Worm (Caenorhabditis elegans): ENCODE measurements around the gene pmp-2.

Gene pmp-2

DNA sequence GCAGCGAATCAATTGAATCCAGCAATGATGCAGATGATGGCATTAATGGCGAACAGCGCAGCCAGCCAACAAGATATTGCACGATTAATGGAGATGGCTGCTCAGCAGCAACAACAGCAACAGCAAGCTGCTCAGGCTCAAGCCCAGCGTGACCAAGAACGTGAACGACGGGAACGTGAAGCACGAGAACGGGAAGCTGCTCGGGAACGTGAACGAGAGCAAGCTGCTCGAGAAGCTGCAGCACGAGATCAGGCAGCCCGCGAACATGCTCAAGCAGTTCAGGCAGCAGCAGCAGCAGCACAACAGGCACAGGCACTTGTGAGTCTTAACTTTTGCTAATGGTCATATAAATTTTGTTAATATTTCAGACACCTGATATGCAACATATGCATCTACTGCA lies 40.9 kb downstream of the pmp-2 start:
- TF ChIP-seq hmg-11 (tag; optimal IDR thresholded peaks at IDR 0.05) (no peak), nhr-237 (tag; optimal IDR thresholded peaks at IDR 0.05) (no peak), R02D3.7 (tag; optimal IDR thresholded peaks at IDR 0.05) (no peak), sea-2 (GFP tag; optimal IDR thresholded peaks at IDR 0.05) (no peak), ceh-28 (tag; optimal IDR thresholded peaks at IDR 0.05) (no peak), jun-1 (tag; optimal IDR thresholded peaks at IDR 0.05) (no peak), nfya-1 (tag; optimal IDR thresholded peaks at IDR 0.05; ENCODE audit: insufficient read depth) (no peak), nhr-25 (tag; optimal IDR thresholded peaks at IDR 0.05) (no peak)

DNA sequence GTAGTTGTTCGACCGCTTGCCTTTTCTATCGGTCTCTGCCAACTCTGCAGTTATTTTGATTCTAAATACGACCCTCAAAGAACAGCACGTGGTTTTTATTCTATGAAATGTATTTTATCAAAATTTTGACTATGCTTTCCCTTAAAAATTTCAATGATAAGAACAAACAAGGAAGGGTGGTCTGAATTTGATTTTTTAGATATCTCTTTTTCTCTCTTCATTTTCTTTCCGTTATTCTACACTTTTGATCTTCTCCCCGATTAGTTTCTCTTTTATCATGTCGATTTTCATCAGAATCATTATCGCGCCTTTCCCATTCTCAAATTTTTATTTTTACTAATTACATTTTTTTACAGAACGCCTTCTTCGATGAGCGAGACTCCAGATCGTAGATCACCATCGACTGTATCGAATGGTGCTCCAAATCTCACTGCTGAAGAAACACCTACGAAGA lies 42.6 kb downstream of the pmp-2 start:
- TF ChIP-seq unc-39 (tag; optimal IDR thresholded peaks at IDR 0.05) (no peak), elt-2 (tag; optimal IDR thresholded peaks at IDR 0.05) (peak; percentile 39)

- peak; percentile 41 for TF ChIP-seq nhr-23 (tag; optimal IDR thresholded peaks at IDR 0.05)
- peak; percentile 17 for TF ChIP-seq nfya-1 (tag; optimal IDR thresholded peaks at IDR 0.05; ENCODE audit: insufficient read depth)
- TF ChIP-seq R02D3.7 (tag; optimal IDR thresholded peaks at IDR 0.05): no peak
- peak; percentile 69 for TF ChIP-seq pha-4 (tag; optimal IDR thresholded peaks at IDR 0.05)
- no peak for TF ChIP-seq elt-3 (tag; optimal IDR thresholded peaks at IDR 0.05)
- no peak for TF ChIP-seq tbx-2 (tag; optimal IDR thresholded peaks at IDR 0.05)
- no peak for TF ChIP-seq elt-1 (tag; optimal IDR thresholded peaks at IDR 0.05)
These were observed 43.2 kb downstream of the pmp-2 start for ce11 chrII:6844227-6845005.

- TF ChIP-seq pha-4 (tag; optimal IDR thresholded peaks at IDR 0.05): peak; percentile 27
- no peak for TF ChIP-seq R02D3.7 (tag; optimal IDR thresholded peaks at IDR 0.05)
- no peak for TF ChIP-seq ceh-16 (tag; optimal IDR thresholded peaks at IDR 0.05)
- TF ChIP-seq ZK546.5 (tag; optimal IDR thresholded peaks at IDR 0.05): no peak
- TF ChIP-seq ztf-11 (tag; optimal IDR thresholded peaks at IDR 0.05): no peak
- TF ChIP-seq unc-62 (GFP tag; optimal IDR thresholded peaks at IDR 0.05): peak; percentile 76
- no peak for TF ChIP-seq egl-5 (tag; optimal IDR thresholded peaks at IDR 0.05)
- no peak for TF ChIP-seq lin-15B (tag; optimal IDR thresholded peaks at IDR 0.05)
- no peak for TF ChIP-seq elt-1 (tag; optimal IDR thresholded peaks at IDR 0.05)
- peak; percentile 1 for TF ChIP-seq nhr-25 (tag; optimal IDR thresholded peaks at IDR 0.05)
- no peak for TF ChIP-seq nhr-28 (tag; optimal IDR thresholded peaks at IDR 0.05)
- peak; percentile 31 for TF ChIP-seq egl-27 (tag; optimal IDR thresholded peaks at IDR 0.05)
- TF ChIP-seq lin-39 (tag; optimal IDR thresholded peaks at IDR 0.05): peak; percentile 73
- no peak for TF ChIP-seq zag-1 (tag; optimal IDR thresholded peaks at IDR 0.05)
- TF ChIP-seq nhr-23 (tag; optimal IDR thresholded peaks at IDR 0.05): no peak
- no peak for TF ChIP-seq ceh-9 (tag; optimal IDR thresholded peaks at IDR 0.05)
- peak; percentile 28 for TF ChIP-seq nfya-1 (tag; optimal IDR thresholded peaks at IDR 0.05; ENCODE audit: insufficient read depth)
- peak; percentile 27 for TF ChIP-seq hmg-11 (tag; optimal IDR thresholded peaks at IDR 0.05)
These were observed 43.9 kb downstream of the pmp-2 start for ce11 chrII:6843680-6844079.

DNA sequence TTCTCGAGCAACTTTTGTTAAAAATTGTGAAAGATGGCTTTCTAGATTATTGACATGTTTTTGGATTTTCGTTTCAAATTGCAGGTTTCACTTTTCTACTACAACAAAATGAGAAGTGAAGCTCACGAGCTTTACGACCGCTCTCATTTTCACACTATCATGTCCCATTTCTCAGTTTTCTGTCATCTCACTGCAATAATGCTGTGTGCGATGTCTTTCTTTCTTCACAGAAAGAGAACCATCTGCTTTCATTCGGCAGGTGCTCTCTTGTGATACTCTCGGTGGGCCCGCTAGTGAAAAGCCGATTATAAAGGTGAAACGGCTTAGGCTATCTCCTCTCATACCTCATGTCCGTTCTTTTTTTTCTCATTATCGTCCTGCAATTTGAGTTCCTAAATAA lies 44.4 kb downstream of the pmp-2 start:
- TF ChIP-seq egl-5 (tag; optimal IDR thresholded peaks at IDR 0.05): peak; percentile 49
- no peak for TF ChIP-seq snpc-4 (tag; optimal IDR thresholded peaks at IDR 0.05)

DNA sequence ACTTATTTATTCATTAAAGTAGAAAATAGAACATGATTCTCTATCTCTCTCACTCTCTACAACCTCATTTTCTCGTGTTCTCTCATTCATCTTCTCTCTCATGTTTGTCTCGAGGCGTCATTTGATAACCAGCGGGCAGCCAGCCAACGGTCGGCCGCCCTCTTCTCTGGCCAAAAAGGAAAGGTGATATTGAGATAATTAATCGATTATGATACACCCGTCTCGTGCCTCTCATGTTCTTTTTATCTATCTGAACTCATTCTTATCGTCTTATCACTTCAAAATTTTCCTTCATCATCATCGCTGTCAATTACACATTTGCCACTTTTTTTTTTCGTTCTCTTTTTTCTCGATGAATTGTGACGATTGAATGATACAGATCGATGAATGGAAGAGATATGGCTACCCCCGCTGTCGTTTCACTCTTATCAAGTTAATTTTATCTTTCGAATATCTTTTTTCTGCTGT lies 44.9 kb downstream of the pmp-2 start:
- no peak for TF ChIP-seq ceh-16 (tag; optimal IDR thresholded peaks at IDR 0.05)
- peak; percentile 90 for TF ChIP-seq ceh-28 (tag; optimal IDR thresholded peaks at IDR 0.05)
- TF ChIP-seq lsy-12 (tag; optimal IDR thresholded peaks at IDR 0.05): peak; percentile 73
- no peak for TF ChIP-seq fkh-2 (tag; optimal IDR thresholded peaks at IDR 0.05)
- peak; percentile 99 for TF ChIP-seq egl-27 (tag; optimal IDR thresholded peaks at IDR 0.05)
- peak; percentile 73 for TF ChIP-seq skn-1 (tag; optimal IDR thresholded peaks at IDR 0.05)
- peak; percentile 54 for TF ChIP-seq R02D3.7 (tag; optimal IDR thresholded peaks at IDR 0.05)
- no peak for TF ChIP-seq ztf-4 (tag; optimal IDR thresholded peaks at IDR 0.05)
- no peak for TF ChIP-seq aly-2 (tag; optimal IDR thresholded peaks at IDR 0.05)
- TF ChIP-seq ZK546.5 (tag; optimal IDR thresholded peaks at IDR 0.05): no peak
- peak; percentile 73 to 97 (median 76) for TF ChIP-seq elt-3 (tag; optimal IDR thresholded peaks at IDR 0.05)
- TF ChIP-seq nhr-43 (tag; optimal IDR thresholded peaks at IDR 0.05; ENCODE audit: poor library complexity, severe bottlenecking): peak; percentile 95
- TF ChIP-seq unc-62 (GFP tag; optimal IDR thresholded peaks at IDR 0.05): peak; percentile 73
- TF ChIP-seq fos-1 (tag; optimal IDR thresholded peaks at IDR 0.05): peak; percentile 36
- TF ChIP-seq egl-5 (tag; optimal IDR thresholded peaks at IDR 0.05): no peak
- peak; percentile 100 for TF ChIP-seq elt-2 (tag; optimal IDR thresholded peaks at IDR 0.05)
- TF ChIP-seq lin-39 (tag; optimal IDR thresholded peaks at IDR 0.05): peak; percentile 49
- TF ChIP-seq nhr-25 (tag; optimal IDR thresholded peaks at IDR 0.05): peak; percentile 80
- no peak for TF ChIP-seq ztf-11 (tag; optimal IDR thresholded peaks at IDR 0.05)
- TF ChIP-seq pqm-1 (tag; optimal IDR thresholded peaks at IDR 0.05): peak; percentile 95
- TF ChIP-seq hmg-11 (tag; optimal IDR thresholded peaks at IDR 0.05): peak; percentile 37
- peak; percentile 87 for TF ChIP-seq jun-1 (tag; optimal IDR thresholded peaks at IDR 0.05)
- peak; percentile 93 for TF ChIP-seq pha-4 (tag; optimal IDR thresholded peaks at IDR 0.05)
- TF ChIP-seq unc-39 (tag; optimal IDR thresholded peaks at IDR 0.05): no peak
- peak; percentile 31 for TF ChIP-seq ama-1 (optimal IDR thresholded peaks at IDR 0.05)
- TF ChIP-seq nhr-77 (tag; optimal IDR thresholded peaks at IDR 0.05): no peak
- TF ChIP-seq nhr-76 (tag; optimal IDR thresholded peaks at IDR 0.05): peak; percentile 44
- no peak for TF ChIP-seq zag-1 (tag; optimal IDR thresholded peaks at IDR 0.05)
- peak; percentile 85 for TF ChIP-seq nfya-1 (tag; optimal IDR thresholded peaks at IDR 0.05; ENCODE audit: insufficient read depth)

All from whole organism, L3 larva.